Fruit fly (Drosophila melanogaster) whole organism, embryonic: Measurements from ENCODE around the gene Fur2.

Experiments
- Abd-B ChIP-seq: fragments of 200-800 bp; sonication (Bioruptor generic); optimal IDR thresholded peaks from 2 replicates; lab custom pipeline; 2018; ENCODE audit warnings: missing biosample characterization, mild to moderate bottlenecking, missing genetic modification characterization, moderate library complexity
- Bdp1 ChIP-seq: fragments of 200-800 bp; sonication (Bioruptor generic); optimal IDR thresholded peaks from 3 replicates; lab custom pipeline; 2016; ENCODE audit warnings: missing biosample characterization, missing genetic modification characterization
- C15 ChIP-seq: fragments of 200-800 bp; sonication (Bioruptor generic); IDR thresholded peaks from 3 replicates; pipeline ENCODE4 v1.3.6; 2022; ENCODE audit warnings: missing biosample characterization, missing genetic modification characterization
- CG1024 ChIP-seq: fragments of 200-800 bp; sonication (Bioruptor generic); IDR thresholded peaks from 2 replicates; pipeline ENCODE4 v1.3.6; 2022; ENCODE audit warnings: missing biosample characterization, missing genetic modification characterization
- CG10267 ChIP-seq: fragments of 200-800 bp; sonication (Bioruptor generic); optimal IDR thresholded peaks from 2 replicates; lab custom pipeline; 2018; ENCODE audit warnings: missing biosample characterization, mild to moderate bottlenecking, missing genetic modification characterization, moderate library complexity
- CG10565 ChIP-seq: fragments of 200-800 bp; sonication (Bioruptor generic); optimal IDR thresholded peaks from 3 replicates; lab custom pipeline; 2016; ENCODE audit warnings: missing biosample characterization, mild to moderate bottlenecking, missing genetic modification characterization
- CG11398 ChIP-seq: fragments of 200-800 bp; sonication (Bioruptor generic); optimal IDR thresholded peaks from 2 replicates; lab custom pipeline; 2016; ENCODE audit warnings: missing biosample characterization, missing genetic modification characterization
- CG12104 ChIP-seq: fragments of 200-800 bp; sonication (Bioruptor generic); optimal IDR thresholded peaks from 3 replicates; lab custom pipeline; 2016; ENCODE audit warnings: missing biosample characterization, missing genetic modification characterization
- CG13287 ChIP-seq: fragments of 200-800 bp; sonication (Bioruptor generic); IDR thresholded peaks from 2 replicates; pipeline ENCODE4 v1.3.6; 2022; ENCODE audit warnings: missing biosample characterization, missing genetic modification characterization; ENCODE audit not compliant: partially characterized antibody
- CG14441 ChIP-seq: fragments of 200-800 bp; sonication (Bioruptor generic); IDR thresholded peaks from 2 replicates; pipeline ENCODE4 v1.3.6; 2022; ENCODE audit warnings: missing biosample characterization, missing genetic modification characterization
- CG15269 ChIP-seq: fragments of 200-800 bp; sonication (Bioruptor generic); optimal IDR thresholded peaks from 2 replicates; lab custom pipeline; 2018; ENCODE audit warnings: missing biosample characterization, mild to moderate bottlenecking, missing genetic modification characterization, moderate library complexity
- CG1602 ChIP-seq: fragments of 200-800 bp; sonication (Bioruptor generic); optimal IDR thresholded peaks from 3 replicates; lab custom pipeline; 2016; ENCODE audit warnings: missing biosample characterization, missing genetic modification characterization
- CG16779 ChIP-seq: fragments of 200-800 bp; sonication (Bioruptor generic); IDR thresholded peaks from 2 replicates; pipeline ENCODE4 v1.3.6; 2022; ENCODE audit warnings: missing biosample characterization, missing genetic modification characterization
- CG17361 ChIP-seq: fragments of 200-800 bp; sonication (Bioruptor generic); IDR thresholded peaks from 3 replicates; pipeline ENCODE4 v1.3.6; 2022; ENCODE audit warnings: missing biosample characterization, missing genetic modification characterization
- CG17802 ChIP-seq: fragments of 200-800 bp; sonication (Bioruptor generic); optimal IDR thresholded peaks from 2 replicates; lab custom pipeline; 2018; ENCODE audit warnings: missing biosample characterization, mild to moderate bottlenecking, missing genetic modification characterization, moderate library complexity
- CG2116 ChIP-seq: fragments of 200-800 bp; sonication (Bioruptor generic); optimal IDR thresholded peaks from 3 replicates; lab custom pipeline; 2018; ENCODE audit warnings: missing biosample characterization, mild to moderate bottlenecking, missing genetic modification characterization
- CG2712 ChIP-seq: fragments of 200-800 bp; optimal IDR thresholded peaks from 3 replicates; lab custom pipeline; 2019; ENCODE audit warnings: missing biosample characterization, mild to moderate bottlenecking, missing genetic modification characterization, moderate library complexity
- CG34224 ChIP-seq: fragments of 200-800 bp; sonication (Bioruptor generic); IDR thresholded peaks from 3 replicates; pipeline ENCODE4 v1.3.6; 2022; ENCODE audit warnings: missing biosample characterization, missing genetic modification characterization; ENCODE audit not compliant: partially characterized antibody
- CG34422 ChIP-seq: fragments of 200-800 bp; sonication (Bioruptor generic); IDR thresholded peaks from 3 replicates; pipeline ENCODE4 v1.3.6; 2022; ENCODE audit warnings: missing biosample characterization, missing genetic modification characterization
- CG3847 ChIP-seq: fragments of 200-800 bp; sonication (Bioruptor generic); IDR thresholded peaks from 2 replicates; pipeline ENCODE4 v1.3.6; 2022; ENCODE audit warnings: missing biosample characterization, missing genetic modification characterization
- CG4820 ChIP-seq: fragments of 200-800 bp; sonication (Bioruptor generic); optimal IDR thresholded peaks from 3 replicates; lab custom pipeline; 2016; ENCODE audit warnings: missing biosample characterization, missing genetic modification characterization
- CG5180 ChIP-seq: fragments of 200-800 bp; sonication (Bioruptor generic); optimal IDR thresholded peaks from 3 replicates; lab custom pipeline; 2017; ENCODE audit warnings: missing biosample characterization, missing genetic modification characterization, mild to moderate bottlenecking, moderate library complexity, missing genetic modification reagents
- CG6654 ChIP-seq: fragments of 200-800 bp; sonication (Bioruptor generic); optimal IDR thresholded peaks from 2 replicates; lab custom pipeline; 2017; ENCODE audit warnings: missing biosample characterization, mild to moderate bottlenecking, missing genetic modification characterization
- CG7556 ChIP-seq: fragments of 200-800 bp; sonication (Bioruptor generic); optimal IDR thresholded peaks from 2 replicates; lab custom pipeline; 2017; ENCODE audit warnings: missing biosample characterization, mild to moderate bottlenecking, missing genetic modification characterization
- D ChIP-seq, 2 experiments: fragments of 200-800 bp in 1 of 2; fragments of >200 bp in 1 of 2; sonication (Bioruptor generic) in 1 of 2; optimal IDR thresholded peaks; 2 replicates in 1 of 2; 3 replicates in 1 of 2; lab custom pipeline; 2017; ENCODE audit warnings: mild to moderate bottlenecking in 1 of 2, missing biosample characterization in 1 of 2, missing genetic modification characterization in 1 of 2, missing genetic modification reagents in 1 of 2
- Deaf1 ChIP-seq: fragments of 200-800 bp; optimal IDR thresholded peaks from 3 replicates; lab custom pipeline; 2019; ENCODE audit warnings: missing biosample characterization, mild to moderate bottlenecking, missing genetic modification characterization, moderate library complexity
- Dek ChIP-seq: fragments of 200-800 bp; sonication (Bioruptor generic); optimal IDR thresholded peaks from 3 replicates; lab custom pipeline; 2019; ENCODE audit warnings: missing biosample characterization, mild to moderate bottlenecking, missing genetic modification characterization, moderate library complexity
- Dip2 ChIP-seq: fragments of 200-800 bp; sonication (Bioruptor generic); IDR thresholded peaks from 2 replicates; pipeline ENCODE4 v1.3.6; 2022; ENCODE audit warnings: missing biosample characterization, missing genetic modification characterization
- Doc2 ChIP-seq: fragments of 200-800 bp; sonication (Bioruptor generic); IDR thresholded peaks from 2 replicates; pipeline ENCODE4 v1.3.6; 2022; ENCODE audit warnings: missing biosample characterization, missing genetic modification characterization
- Hmx ChIP-seq: fragments of 200-800 bp; sonication (Bioruptor generic); optimal IDR thresholded peaks from 2 replicates; lab custom pipeline; 2016; ENCODE audit warnings: missing biosample characterization, missing genetic modification characterization
- Hsf ChIP-seq: fragments of 200-800 bp; sonication (Bioruptor generic); optimal IDR thresholded peaks from 3 replicates; lab custom pipeline; 2016; ENCODE audit warnings: missing biosample characterization, missing genetic modification characterization
- Lpt ChIP-seq: fragments of >200 bp; optimal IDR thresholded peaks from 2 replicates; lab custom pipeline; 2018; ENCODE audit warnings: missing biosample characterization, missing genetic modification characterization
- Mes4 ChIP-seq: fragments of 200-800 bp; sonication (Bioruptor generic); optimal IDR thresholded peaks from 2 replicates; lab custom pipeline; 2016; ENCODE audit warnings: missing biosample characterization, missing genetic modification characterization
- NC2β ChIP-seq: fragments of 200-800 bp; sonication (Bioruptor generic); optimal IDR thresholded peaks from 2 replicates; lab custom pipeline; 2016; ENCODE audit warnings: missing biosample characterization, missing genetic modification characterization
- Stat92E ChIP-seq, 3 experiments: fragments of >200 bp in 2 of 3; fragments of 200-800 bp in 1 of 3; sonication (Bioruptor generic) in 1 of 3; optimal IDR thresholded peaks; 2 replicates each; lab custom pipeline; 2017 to 2019; ENCODE audit warnings: missing biosample characterization in 3 of 3, missing genetic modification characterization in 3 of 3, mild to moderate bottlenecking in 1 of 3, moderate library complexity in 1 of 3
- exex ChIP-seq: fragments of 200-800 bp; sonication (Bioruptor generic); optimal IDR thresholded peaks from 4 replicates; lab custom pipeline; 2018; ENCODE audit warnings: missing biosample characterization, mild to moderate bottlenecking, missing genetic modification characterization, moderate library complexity
- fu2 ChIP-seq: fragments of 200-800 bp; sonication (Bioruptor generic); optimal IDR thresholded peaks from 2 replicates; lab custom pipeline; 2016; ENCODE audit warnings: missing biosample characterization, missing genetic modification characterization
- gro ChIP-seq: fragments of 200-800 bp; sonication (Bioruptor generic); optimal IDR thresholded peaks from 2 replicates; lab custom pipeline; 2016; ENCODE audit warnings: missing biosample characterization, missing genetic modification characterization
- gsb ChIP-seq: fragments of 200-800 bp; sonication (Bioruptor generic); IDR thresholded peaks from 2 replicates; pipeline ENCODE4 v1.3.6; 2022; ENCODE audit warnings: missing biosample characterization, missing genetic modification characterization
- ind ChIP-seq: fragments of 200-800 bp; sonication (Bioruptor generic); optimal IDR thresholded peaks from 3 replicates; lab custom pipeline; 2016; ENCODE audit warnings: missing biosample characterization, missing genetic modification characterization
- peb ChIP-seq: fragments of 200-800 bp; sonication (Bioruptor generic); IDR thresholded peaks from 2 replicates; pipeline ENCODE4 v1.3.6; 2022; ENCODE audit warnings: missing biosample characterization, missing genetic modification characterization
- phol ChIP-seq: fragments of 200-800 bp; sonication (Bioruptor generic); optimal IDR thresholded peaks from 3 replicates; lab custom pipeline; 2018; ENCODE audit warnings: missing biosample characterization, mild to moderate bottlenecking, missing genetic modification characterization, moderate library complexity
- sim ChIP-seq: fragments of 200-800 bp; sonication (Bioruptor generic); IDR thresholded peaks from 2 replicates; pipeline ENCODE4 v1.3.6; 2022; ENCODE audit warnings: missing biosample characterization, missing genetic modification characterization
- slp2 ChIP-seq: fragments of 200-800 bp; sonication (Bioruptor generic); optimal IDR thresholded peaks from 2 replicates; lab custom pipeline; 2016; ENCODE audit warnings: missing biosample characterization, missing genetic modification characterization
- sob ChIP-seq: fragments of 200-800 bp; sonication (Bioruptor generic); IDR thresholded peaks from 2 replicates; pipeline ENCODE4 v1.3.6; 2022; ENCODE audit warnings: missing biosample characterization, missing genetic modification characterization
- tap ChIP-seq: fragments of 200-800 bp; optimal IDR thresholded peaks from 3 replicates; lab custom pipeline; 2019; ENCODE audit warnings: missing biosample characterization, mild to moderate bottlenecking, missing genetic modification characterization, moderate library complexity
- wek ChIP-seq: fragments of 200-800 bp; sonication (Bioruptor generic); optimal IDR thresholded peaks from 3 replicates; lab custom pipeline; 2018; ENCODE audit warnings: missing biosample characterization, mild to moderate bottlenecking, missing genetic modification characterization, moderate library complexity
- zf30C ChIP-seq: fragments of 200-800 bp; sonication (Bioruptor generic); optimal IDR thresholded peaks from 3 replicates; lab custom pipeline; 2018; ENCODE audit warnings: missing biosample characterization, mild to moderate bottlenecking, missing genetic modification characterization

Fur2 gene

DNA sequence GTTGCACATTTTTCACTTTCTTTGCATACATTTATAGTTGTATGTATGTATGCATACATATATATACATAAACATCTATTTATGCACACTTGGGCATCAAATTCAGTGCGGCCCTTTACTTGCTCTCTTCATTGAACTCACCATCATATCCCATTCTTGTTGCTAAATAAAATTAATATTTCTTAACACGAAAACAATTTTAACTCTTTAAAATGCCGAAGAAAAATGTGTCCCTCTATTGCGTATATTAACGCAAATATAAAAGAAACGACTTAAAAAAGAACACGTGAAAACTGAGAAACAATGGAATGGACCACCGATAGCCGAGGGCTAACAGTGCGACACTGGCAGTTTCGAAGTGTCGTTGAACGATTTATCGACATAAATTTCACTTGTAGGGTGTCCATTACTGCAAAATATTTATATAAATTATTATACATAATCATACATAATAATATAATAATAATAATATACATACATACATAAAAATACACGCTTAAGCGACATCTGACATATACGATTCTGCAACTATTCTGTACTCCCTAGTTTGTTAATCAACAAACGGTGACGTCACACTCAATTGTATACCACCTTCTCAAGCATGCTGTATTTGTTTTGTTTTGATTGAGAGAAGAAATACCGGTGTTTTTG is 14.1 kb upstream of the Fur2 start, which contains the start of the genes U2af50 and PIG-Q (continued):
- no peak for TF ChIP-seq Hmx (GFP tag; lab: Kevin White, UChicago)
- TF ChIP-seq Dip2 = no peak
- TF ChIP-seq sim (GFP tag; lab: Robert Waterston, UW) = peak; percentile 73; the same call in 1 of the 2 replicates
- TF ChIP-seq CG4820 (GFP tag; lab: Kevin White, UChicago) = peak; percentile 86
- peak; percentile 53 for TF ChIP-seq CG13287 (GFP tag; lab: Robert Waterston, UW)
- peak; percentile 73 for TF ChIP-seq CG12104 (GFP tag; lab: Kevin White, UChicago)
- peak; percentile 90 for TF ChIP-seq CG1602 (GFP tag; lab: Kevin White, UChicago)
- TF ChIP-seq Lpt = no peak
- TF ChIP-seq zf30C = peak; percentile 1
- peak; percentile 47 for TF ChIP-seq CG10565 (GFP tag; lab: Kevin White, UChicago)
- peak; percentile 16 for TF ChIP-seq Mes4
- TF ChIP-seq wek (GFP tag; lab: Kevin White, UChicago) = peak; percentile 58
- peak; percentile 78 for TF ChIP-seq Deaf1 (tag; lab: Kevin White, UChicago)
- peak; percentile 90 for TF ChIP-seq CG7556 (GFP tag; lab: Kevin White, UChicago)
- peak; percentile 30 for TF ChIP-seq CG11398
- peak; percentile 96 for TF ChIP-seq Abd-B (GFP tag; lab: Kevin White, UChicago)
- no peak for TF ChIP-seq Bdp1 (GFP tag; lab: Kevin White, UChicago)
- no peak for TF ChIP-seq CG5180
- TF ChIP-seq C15 = peak; percentile 73; the same call in 1 of the 3 replicates
- TF ChIP-seq fu2 (GFP tag; lab: Kevin White, UChicago) = peak; percentile 52
- TF ChIP-seq sob (GFP tag; lab: Robert Waterston, UW) = peak; percentile 94
- TF ChIP-seq CG2116 = peak; percentile 96
- peak; percentile 36 for TF ChIP-seq NC2β (GFP tag; lab: Kevin White, UChicago)
- peak; percentile 47 for TF ChIP-seq slp2 (GFP tag; lab: Kevin White, UChicago)
- TF ChIP-seq CG6654 (GFP tag; lab: Kevin White, UChicago) = peak; percentile 79
- TF ChIP-seq CG34224 (GFP tag; lab: Robert Waterston, UW) = no peak
- no peak; the same call in 1 of the 2 replicates for TF ChIP-seq CG16779 (GFP tag; lab: Robert Waterston, UW)
- peak; percentile 96 for TF ChIP-seq CG2712 (tag; lab: Kevin White, UChicago)
- TF ChIP-seq phol (tag; lab: Kevin White, UChicago) = peak; percentile 95
- TF ChIP-seq CG14441 (GFP tag; lab: Robert Waterston, UW) = peak; percentile 91
- peak; percentile 87 for TF ChIP-seq CG10267 (tag; lab: Kevin White, UChicago)
- no peak for TF ChIP-seq D (optimal IDR thresholded peaks at IDR 0.05; lab: Kevin White, UChicago)
- peak; percentile 92 for TF ChIP-seq D (GFP tag; optimal IDR thresholded peaks at IDR 0.05; lab: Kevin White, UChicago)
- TF ChIP-seq exex = no peak
- no peak for TF ChIP-seq gro
- peak in 1 of 3 experiments; percentile 44 for TF ChIP-seq Stat92E (GFP tag; optimal IDR thresholded peaks at IDR 0.05; lab: Kevin White, UChicago)
- TF ChIP-seq Dek (tag; lab: Kevin White, UChicago) = no peak
- peak; percentile 73; the same call in 1 of the 2 replicates for TF ChIP-seq CG1024 (GFP tag; lab: Robert Waterston, UW)
- peak; percentile 97 for TF ChIP-seq CG17361 (GFP tag; lab: Robert Waterston, UW)
- no peak for TF ChIP-seq Doc2 (GFP tag; lab: Robert Waterston, UW)
- TF ChIP-seq gsb (GFP tag; lab: Robert Waterston, UW) = peak; percentile 82; the same call in 1 of the 2 replicates
- peak; percentile 88 for TF ChIP-seq tap (tag; lab: Kevin White, UChicago)
- peak; percentile 76 for TF ChIP-seq CG17802 (tag; lab: Kevin White, UChicago)
- peak; percentile 95; the same call in 1 of the 3 replicates for TF ChIP-seq CG34422 (GFP tag; lab: Robert Waterston, UW)
- TF ChIP-seq CG15269 (tag; lab: Kevin White, UChicago) = peak; percentile 95
- peak; percentile 78 for TF ChIP-seq peb
- peak; percentile 75 for TF ChIP-seq Hsf
- peak; percentile 93 for TF ChIP-seq CG3847
- peak; percentile 93 for TF ChIP-seq ind (GFP tag; lab: Kevin White, UChicago)
